Fruit fly (Drosophila melanogaster): Measurements from ENCODE around the gene CG12541.

DNA sequence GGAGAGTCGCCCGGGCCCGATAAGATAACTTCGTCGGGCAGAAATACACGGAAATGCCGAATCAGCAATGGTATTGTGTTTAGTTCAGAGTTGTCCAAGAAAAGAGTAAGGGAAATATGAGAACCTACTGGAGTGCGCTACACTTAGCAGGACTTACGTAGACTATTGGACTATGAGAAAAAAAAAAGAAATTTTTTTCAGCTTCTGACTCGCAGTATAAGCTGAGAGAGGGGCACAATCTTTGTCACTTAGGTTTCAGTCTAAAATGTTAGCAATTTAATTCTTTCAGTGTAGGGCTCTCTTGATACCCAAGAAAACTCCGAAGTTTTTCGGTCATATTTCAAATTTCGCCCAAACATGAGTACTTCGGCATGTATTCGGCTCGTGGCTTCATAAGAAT, 72.1 kb downstream of the CG12541 start:
- TF ChIP-seq cyc (GFP tag; optimal IDR thresholded peaks at IDR 0.05) (peak; percentile 86), Sox15 (GFP tag; optimal IDR thresholded peaks at IDR 0.05) (peak; percentile 48), Hr39 (GFP tag; optimal IDR thresholded peaks at IDR 0.05) (peak; percentile 88), Hr38 (GFP tag; optimal IDR thresholded peaks at IDR 0.05) (no peak), Blimp-1 (GFP tag; optimal IDR thresholded peaks at IDR 0.05) (peak; percentile 57), salr (GFP tag; optimal IDR thresholded peaks at IDR 0.05) (no peak), Gug (GFP tag; IDR thresholded peaks at IDR 0.05) (no peak; the same call in 1 of the 2 replicates), Sox102F (GFP tag; optimal IDR thresholded peaks at IDR 0.05) (peak; percentile 73)
